Fruit fly (Drosophila melanogaster) whole organism, embryonic: Measurements from ENCODE around the gene TwdlE.
A peak's percentile ranks its signal among the peaks of the same experiment; 100 is the strongest.

Experiments used
- BEAF-32 ChIP-seq: fragments of 200-800 bp; sonication (Bioruptor generic); optimal IDR thresholded peaks from 3 replicates; lab custom pipeline; 2017; ENCODE audit warnings: missing biosample characterization, missing genetic modification characterization, mild to moderate bottlenecking, moderate library complexity, missing genetic modification reagents
- Bgb ChIP-seq: fragments of 200-800 bp; sonication (Bioruptor generic); IDR thresholded peaks from 2 replicates; pipeline ENCODE4 v1.3.6; 2022; ENCODE audit warnings: missing biosample characterization, missing genetic modification characterization; ENCODE audit not compliant: partially characterized antibody
- CG1024 ChIP-seq: fragments of 200-800 bp; sonication (Bioruptor generic); IDR thresholded peaks from 2 replicates; pipeline ENCODE4 v1.3.6; 2022; ENCODE audit warnings: missing biosample characterization, missing genetic modification characterization
- CG12071 ChIP-seq: fragments of 200-800 bp; sonication (Bioruptor generic); optimal IDR thresholded peaks from 3 replicates; lab custom pipeline; 2018; ENCODE audit warnings: missing biosample characterization, mild to moderate bottlenecking, missing genetic modification characterization
- CG13287 ChIP-seq: fragments of 200-800 bp; sonication (Bioruptor generic); IDR thresholded peaks from 2 replicates; pipeline ENCODE4 v1.3.6; 2022; ENCODE audit warnings: missing biosample characterization, missing genetic modification characterization; ENCODE audit not compliant: partially characterized antibody
- CG13424 ChIP-seq: fragments of 200-800 bp; sonication (Bioruptor generic); optimal IDR thresholded peaks from 2 replicates; lab custom pipeline; 2019; ENCODE audit warnings: missing biosample characterization, mild to moderate bottlenecking, missing genetic modification characterization, moderate library complexity
- CG14860 ChIP-seq: fragments of 200-800 bp; sonication (Bioruptor generic); IDR thresholded peaks from 3 replicates; pipeline ENCODE4 v1.3.6; 2022; ENCODE audit warnings: missing biosample characterization, missing genetic modification characterization; ENCODE audit not compliant: partially characterized antibody
- CG1603 ChIP-seq: fragments of 200-800 bp; sonication (Bioruptor generic); optimal IDR thresholded peaks from 2 replicates; lab custom pipeline; 2019; ENCODE audit warnings: missing biosample characterization, mild to moderate bottlenecking, missing genetic modification characterization, moderate library complexity
- CG16813 ChIP-seq: fragments of 200-800 bp; sonication (Bioruptor generic); IDR thresholded peaks from 3 replicates; pipeline ENCODE4 v1.3.6; 2022; ENCODE audit warnings: missing biosample characterization, missing genetic modification characterization; ENCODE audit not compliant: partially characterized antibody
- CG2129 ChIP-seq: fragments of 200-800 bp; sonication (Bioruptor generic); IDR thresholded peaks from 2 replicates; pipeline ENCODE4 v1.3.6; 2022; ENCODE audit warnings: missing biosample characterization, missing genetic modification characterization; ENCODE audit not compliant: partially characterized antibody
- CG30431 ChIP-seq: fragments of 200-800 bp; sonication (Bioruptor generic); optimal IDR thresholded peaks from 2 replicates; lab custom pipeline; 2017; ENCODE audit warnings: missing biosample characterization, missing genetic modification characterization
- CG31365 ChIP-seq: fragments of 200-800 bp; sonication (Bioruptor generic); optimal IDR thresholded peaks from 2 replicates; lab custom pipeline; 2018; ENCODE audit warnings: missing biosample characterization, mild to moderate bottlenecking, missing genetic modification characterization
- CG3995 ChIP-seq: fragments of 200-800 bp; sonication (Bioruptor generic); optimal IDR thresholded peaks from 3 replicates; lab custom pipeline; 2016; ENCODE audit warnings: missing biosample characterization, missing genetic modification characterization
- CG42726 ChIP-seq: fragments of 200-800 bp; sonication (Bioruptor generic); IDR thresholded peaks from 2 replicates; pipeline ENCODE4 v1.3.6; 2022; ENCODE audit warnings: missing biosample characterization, missing genetic modification characterization; ENCODE audit not compliant: partially characterized antibody
- CG6175 ChIP-seq: fragments of 200-800 bp; sonication (Bioruptor generic); IDR thresholded peaks from 3 replicates; pipeline ENCODE4 v1.3.6; 2022; ENCODE audit warnings: missing biosample characterization, missing genetic modification characterization
- CG6791 ChIP-seq: fragments of 200-800 bp; sonication (Bioruptor generic); IDR thresholded peaks from 3 replicates; pipeline ENCODE4 v1.3.6; 2022; ENCODE audit warnings: missing biosample characterization, missing genetic modification characterization; ENCODE audit not compliant: partially characterized antibody
- CG7963 ChIP-seq: fragments of 200-800 bp; sonication (Bioruptor generic); IDR thresholded peaks from 3 replicates; pipeline ENCODE4 v1.3.6; 2022; ENCODE audit warnings: missing biosample characterization, missing genetic modification characterization; ENCODE audit not compliant: partially characterized antibody
- CG9437 ChIP-seq: fragments of 200-800 bp; sonication (Bioruptor generic); optimal IDR thresholded peaks from 2 replicates; lab custom pipeline; 2018; ENCODE audit warnings: missing biosample characterization, mild to moderate bottlenecking, missing genetic modification characterization
- Dll ChIP-seq: fragments of 200-800 bp; sonication (Bioruptor generic); IDR thresholded peaks from 4 replicates; pipeline ENCODE4 v1.3.6; 2022; ENCODE audit warnings: missing biosample characterization, missing genetic modification characterization; ENCODE audit not compliant: partially characterized antibody
- Doc3 ChIP-seq: fragments of 200-800 bp; sonication (Bioruptor generic); IDR thresholded peaks from 3 replicates; pipeline ENCODE4 v1.3.6; 2022; ENCODE audit warnings: missing biosample characterization, missing genetic modification characterization; ENCODE audit not compliant: partially characterized antibody
- E2f2 ChIP-seq: fragments of 200-800 bp; sonication (Bioruptor generic); IDR thresholded peaks from 2 replicates; pipeline ENCODE4 v1.3.6; 2022; ENCODE audit warnings: missing biosample characterization, missing genetic modification characterization
- HLH4C ChIP-seq: fragments of 200-800 bp; sonication (Bioruptor generic); IDR thresholded peaks from 3 replicates; pipeline ENCODE4 v1.3.6; 2022; ENCODE audit warnings: missing biosample characterization, missing genetic modification characterization; ENCODE audit not compliant: partially characterized antibody
- Opbp ChIP-seq: fragments of 200-800 bp; sonication (Bioruptor generic); IDR thresholded peaks from 3 replicates; pipeline ENCODE4 v1.3.6; 2022; ENCODE audit warnings: missing biosample characterization, missing genetic modification characterization; ENCODE audit not compliant: partially characterized antibody
- Pdp1 ChIP-seq, 2 experiments: fragments of 200-800 bp; sonication (Bioruptor generic); optimal IDR thresholded peaks; 3 replicates each; lab custom pipeline; 2016; ENCODE audit warnings: missing biosample characterization in 2 of 2, missing genetic modification characterization in 2 of 2, mild to moderate bottlenecking in 1 of 2, moderate library complexity in 1 of 2
- Scr ChIP-seq: fragments of 200-800 bp; sonication (Bioruptor generic); IDR thresholded peaks from 2 replicates; pipeline ENCODE4 v1.3.6; 2022; ENCODE audit warnings: missing biosample characterization, missing genetic modification characterization; ENCODE audit not compliant: partially characterized antibody
- Sry-δ ChIP-seq: fragments of 200-800 bp; sonication (Bioruptor generic); optimal IDR thresholded peaks from 2 replicates; lab custom pipeline; 2016; ENCODE audit warnings: missing biosample characterization, missing genetic modification characterization
- amos ChIP-seq: fragments of 200-800 bp; sonication (Bioruptor generic); IDR thresholded peaks from 2 replicates; pipeline ENCODE4 v1.3.6; 2022; ENCODE audit warnings: missing biosample characterization, missing genetic modification characterization; ENCODE audit not compliant: partially characterized antibody
- ash1 ChIP-seq: fragments of 200-800 bp; sonication (Bioruptor generic); optimal IDR thresholded peaks from 2 replicates; lab custom pipeline; 2018; ENCODE audit warnings: missing biosample characterization, mild to moderate bottlenecking, missing genetic modification characterization
- ato ChIP-seq: fragments of 200-800 bp; sonication (Bioruptor generic); IDR thresholded peaks from 2 replicates; pipeline ENCODE4 v1.3.6; 2022; ENCODE audit warnings: missing biosample characterization, missing genetic modification characterization; ENCODE audit not compliant: partially characterized antibody
- chinmo ChIP-seq: fragments of 200-800 bp; sonication (Bioruptor generic); IDR thresholded peaks from 4 replicates; pipeline ENCODE4 v1.3.6; 2022; ENCODE audit warnings: missing biosample characterization, missing genetic modification characterization; ENCODE audit not compliant: partially characterized antibody
- crp ChIP-seq, 2 experiments: fragments of 200-800 bp; sonication (Bioruptor generic); optimal IDR thresholded peaks; 2 replicates in 1 of 2; 3 replicates in 1 of 2; lab custom pipeline; 2017; ENCODE audit warnings: missing biosample characterization in 2 of 2, missing genetic modification characterization in 2 of 2, mild to moderate bottlenecking in 1 of 2, moderate library complexity in 1 of 2
- dm ChIP-seq: fragments of 200-800 bp; sonication (Bioruptor generic); optimal IDR thresholded peaks from 3 replicates; lab custom pipeline; 2016; ENCODE audit warnings: missing biosample characterization, missing genetic modification characterization
- eve ChIP-seq, 2 experiments: fragments of >200 bp; optimal IDR thresholded peaks; 2 replicates each; lab custom pipeline; 2017; ENCODE audit warnings: missing biosample characterization in 2 of 2, missing genetic modification characterization in 2 of 2
- gfzf ChIP-seq: fragments of 200-800 bp; sonication (Bioruptor generic); optimal IDR thresholded peaks from 2 replicates; lab custom pipeline; 2016; ENCODE audit warnings: missing biosample characterization, mild to moderate bottlenecking, missing genetic modification characterization, moderate library complexity
- hbn ChIP-seq: fragments of 200-800 bp; sonication (Bioruptor generic); IDR thresholded peaks from 2 replicates; pipeline ENCODE4 v1.3.6; 2022; ENCODE audit warnings: missing biosample characterization, missing genetic modification characterization; ENCODE audit not compliant: partially characterized antibody
- jigr1 ChIP-seq: fragments of 200-800 bp; sonication (Bioruptor generic); IDR thresholded peaks from 3 replicates; pipeline ENCODE4 v1.3.6; 2022; ENCODE audit warnings: missing biosample characterization, missing genetic modification characterization
- prd ChIP-seq, 3 experiments: fragments of >200 bp in 2 of 3; fragments of 200-800 bp in 1 of 3; sonication (Bioruptor generic) in 1 of 3; optimal IDR thresholded peaks in 2 of 3; IDR thresholded peaks in 1 of 3; 2 replicates in 2 of 3; 3 replicates in 1 of 3; pipeline versions ENCODE4 v1.3.6 to Lab custom; 2017 to 2022; ENCODE audit warnings: missing biosample characterization in 1 of 3, missing genetic modification characterization in 1 of 3
- pzg ChIP-seq: fragments of 200-800 bp; sonication (Bioruptor generic); optimal IDR thresholded peaks from 3 replicates; lab custom pipeline; 2018; ENCODE audit warnings: missing biosample characterization, mild to moderate bottlenecking, missing genetic modification characterization, moderate library complexity
- shn ChIP-seq: fragments of 200-800 bp; sonication (Bioruptor generic); optimal IDR thresholded peaks from 3 replicates; lab custom pipeline; 2016; ENCODE audit warnings: missing biosample characterization, missing genetic modification characterization
- sna ChIP-seq: fragments of 200-800 bp; sonication (Bioruptor generic); IDR thresholded peaks from 2 replicates; pipeline ENCODE4 v1.3.6; 2022; ENCODE audit warnings: missing biosample characterization, missing genetic modification characterization; ENCODE audit not compliant: partially characterized antibody
- stwl ChIP-seq: fragments of 200-800 bp; sonication (Bioruptor generic); optimal IDR thresholded peaks from 3 replicates; lab custom pipeline; 2018; ENCODE audit warnings: missing biosample characterization, mild to moderate bottlenecking, missing genetic modification characterization, moderate library complexity
- tna ChIP-seq: fragments of 200-800 bp; sonication (Bioruptor generic); IDR thresholded peaks from 2 replicates; pipeline ENCODE4 v1.3.6; 2022; ENCODE audit warnings: missing biosample characterization, missing genetic modification characterization; ENCODE audit not compliant: partially characterized antibody
- unc-4 ChIP-seq: fragments of 200-800 bp; sonication (Bioruptor generic); IDR thresholded peaks from 2 replicates; pipeline ENCODE4 v1.3.6; 2022; ENCODE audit warnings: missing biosample characterization, missing genetic modification characterization; ENCODE audit not compliant: partially characterized antibody
- vnd ChIP-seq: fragments of 200-800 bp; sonication (Bioruptor generic); IDR thresholded peaks from 3 replicates; pipeline ENCODE4 v1.3.6; 2022; ENCODE audit warnings: missing biosample characterization, missing genetic modification characterization; ENCODE audit not compliant: partially characterized antibody
- zen2 ChIP-seq: fragments of 200-800 bp; sonication (Bioruptor generic); IDR thresholded peaks from 3 replicates; pipeline ENCODE4 v1.3.6; 2022; ENCODE audit warnings: missing biosample characterization, missing genetic modification characterization; ENCODE audit not compliant: partially characterized antibody

The TwdlE gene

dm6 chr2L:7885952-7886351 is 25.3 kb upstream of the TwdlE start:
- TF ChIP-seq shn (no peak), chinmo (GFP tag; lab: Robert Waterston, UW) (0 out of 4 replicates have a peak, but pooled peaks have one; percentile 64), eve (GFP tag; optimal IDR thresholded peaks at IDR 0.05; lab: Kevin White, UChicago) (peak in 1 of 2 experiments; percentile 40), CG3995 (peak; percentile 63), CG16813 (GFP tag; lab: Robert Waterston, UW) (peak; percentile 69), unc-4 (GFP tag; lab: Robert Waterston, UW) (peak; percentile 67), Opbp (GFP tag; lab: Robert Waterston, UW) (peak; percentile 72; the same call in 2 of the 3 replicates), ato (peak; percentile 62; the same call in 1 of the 2 replicates), CG30431 (GFP tag; lab: Kevin White, UChicago) (no peak), Pdp1 (GFP tag; optimal IDR thresholded peaks at IDR 0.05; lab: Kevin White, UChicago) (peak in 1 of 2 experiments; percentile 92), prd (optimal IDR thresholded peaks at IDR 0.05; lab: Kevin White, UChicago) (no peak), prd (GFP tag; IDR thresholded peaks at IDR 0.05; lab: Robert Waterston, UW) (no peak), jigr1 (no peak), crp (GFP tag; optimal IDR thresholded peaks at IDR 0.05; lab: Kevin White, UChicago) (peak in 1 of 2 experiments; percentile 18), CG7963 (GFP tag; lab: Robert Waterston, UW) (peak; percentile 59; the same call in 2 of the 3 replicates), Doc3 (GFP tag; lab: Robert Waterston, UW) (peak; percentile 71), ash1 (GFP tag; lab: Kevin White, UChicago) (no peak), CG9437 (peak; percentile 92), CG12071 (GFP tag; lab: Kevin White, UChicago) (no peak), CG1603 (tag; lab: Kevin White, UChicago) (peak; percentile 18), dm (GFP tag; lab: Kevin White, UChicago) (no peak), amos (peak; percentile 81), CG13287 (GFP tag; lab: Robert Waterston, UW) (peak; percentile 79), gfzf (GFP tag; lab: Kevin White, UChicago) (peak; percentile 18), Dll (GFP tag; lab: Robert Waterston, UW) (peak; percentile 60), CG13424 (no peak), vnd (GFP tag; lab: Robert Waterston, UW) (peak; percentile 65; the same call in 2 of the 3 replicates), Bgb (peak; percentile 72), CG2129 (peak; percentile 24; the same call in 1 of the 2 replicates), zen2 (GFP tag; lab: Robert Waterston, UW) (peak; percentile 74; the same call in 2 of the 3 replicates), CG1024 (GFP tag; lab: Robert Waterston, UW) (no peak), Scr (GFP tag; lab: Robert Waterston, UW) (peak; percentile 65), hbn (GFP tag; lab: Robert Waterston, UW) (peak; percentile 77), tna (peak; percentile 26; the same call in 1 of the 2 replicates), HLH4C (GFP tag; lab: Robert Waterston, UW) (peak; percentile 52; the same call in 2 of the 3 replicates), CG42726 (peak; percentile 73; the same call in 1 of the 2 replicates), CG14860 (peak; percentile 66), BEAF-32 (GFP tag; lab: Kevin White, UChicago) (peak; percentile 71), Sry-δ (GFP tag; lab: Kevin White, UChicago) (peak; percentile 23), pzg (peak; percentile 46), CG31365 (no peak), E2f2 (GFP tag; lab: Robert Waterston, UW) (peak; percentile 77), CG6175 (no peak), stwl (peak; percentile 31), CG6791 (GFP tag; lab: Robert Waterston, UW) (peak; percentile 76), sna (peak; percentile 73)
